Worm (Caenorhabditis elegans) whole organism, L2 larva: ENCODE results near the gene str-39.

Experiments
- aly-2 ChIP-seq: fragments of 150-350 bp; optimal IDR thresholded peaks from 2 replicates; lab custom pipeline; 2014; ENCODE audit warnings: missing biosample characterization, missing genetic modification characterization
- fos-1 ChIP-seq: fragments of 150-350 bp; optimal IDR thresholded peaks from 2 replicates; lab custom pipeline; 2014; ENCODE audit warnings: missing biosample characterization, missing genetic modification characterization
- nhr-11 ChIP-seq: fragments of 150-350 bp; optimal IDR thresholded peaks from 2 replicates; lab custom pipeline; 2014; ENCODE audit warnings: missing biosample characterization, missing genetic modification characterization
- nhr-237 ChIP-seq: fragments of 150-350 bp; optimal IDR thresholded peaks from 2 replicates; lab custom pipeline; 2014; ENCODE audit warnings: missing biosample characterization, missing genetic modification characterization
- nhr-77 ChIP-seq: fragments of 150-350 bp; optimal IDR thresholded peaks from 2 replicates; lab custom pipeline; 2014; ENCODE audit warnings: missing biosample characterization, missing genetic modification characterization
- unc-39 ChIP-seq: fragments of 150-350 bp; optimal IDR thresholded peaks from 2 replicates; lab custom pipeline; 2014; ENCODE audit warnings: missing biosample characterization, missing genetic modification characterization
- unc-55 ChIP-seq: fragments of 150-350 bp; sonication (generic microtip); optimal IDR thresholded peaks from 3 replicates; lab custom pipeline; 2014; ENCODE audit warnings: missing biosample characterization, missing genetic modification reagents, missing genetic modification characterization
- unc-62 ChIP-seq: fragments of 150-350 bp; optimal IDR thresholded peaks from 2 replicates; lab custom pipeline; 2014; ENCODE audit warnings: missing biosample characterization, missing genetic modification reagents, missing genetic modification characterization
- ztf-11 ChIP-seq: sonication (generic microtip); optimal IDR thresholded peaks from 2 replicates; lab custom pipeline; 2017; ENCODE audit warnings: missing biosample characterization, missing genetic modification characterization
- ztf-4 ChIP-seq: fragments of 150-350 bp; optimal IDR thresholded peaks from 2 replicates; lab custom pipeline; 2014; ENCODE audit warnings: missing biosample characterization, missing genetic modification characterization

DNA sequence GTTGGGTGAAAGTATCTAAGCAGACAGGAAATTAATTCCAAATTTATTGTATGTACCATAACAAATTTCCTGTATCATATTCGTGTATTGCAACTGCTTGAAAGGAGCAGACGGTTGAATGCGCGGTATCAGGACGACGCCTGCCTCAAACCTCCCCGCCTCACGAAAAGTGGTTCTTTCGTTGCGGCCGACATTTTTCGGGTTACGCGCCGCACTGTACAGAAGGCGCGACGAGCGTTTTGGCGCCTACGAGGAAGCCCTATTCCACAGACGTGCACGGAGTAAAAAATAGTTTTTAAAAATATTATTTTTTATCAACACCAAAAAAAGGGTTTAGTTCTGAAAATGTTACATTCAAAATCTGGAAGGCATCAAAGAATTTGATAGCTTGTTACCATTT, 40.4 kb upstream of the str-39 start:
- TF ChIP-seq nhr-237 (tag; lab: Kevin White, UChicago) = no peak
- no peak for TF ChIP-seq unc-62 (GFP tag; lab: Kevin White, UChicago)
- TF ChIP-seq nhr-11 (tag; lab: Kevin White, UChicago) = no peak
- TF ChIP-seq ztf-4 (tag; lab: Kevin White, UChicago) = no peak
- no peak for TF ChIP-seq fos-1 (tag; lab: Kevin White, UChicago)
- no peak for TF ChIP-seq nhr-77 (tag; lab: Kevin White, UChicago)
- no peak for TF ChIP-seq aly-2 (tag; lab: Kevin White, UChicago)
- TF ChIP-seq unc-39 (tag; lab: Kevin White, UChicago) = no peak
- TF ChIP-seq unc-55 (GFP tag; lab: Kevin White, UChicago) = no peak
- TF ChIP-seq ztf-11 = no peak
